Worm (Caenorhabditis elegans): ENCODE measurements around the gene irld-7.
A peak's percentile ranks its signal among the peaks of the same experiment; 100 is the strongest.

The irld-7 gene

DNA sequence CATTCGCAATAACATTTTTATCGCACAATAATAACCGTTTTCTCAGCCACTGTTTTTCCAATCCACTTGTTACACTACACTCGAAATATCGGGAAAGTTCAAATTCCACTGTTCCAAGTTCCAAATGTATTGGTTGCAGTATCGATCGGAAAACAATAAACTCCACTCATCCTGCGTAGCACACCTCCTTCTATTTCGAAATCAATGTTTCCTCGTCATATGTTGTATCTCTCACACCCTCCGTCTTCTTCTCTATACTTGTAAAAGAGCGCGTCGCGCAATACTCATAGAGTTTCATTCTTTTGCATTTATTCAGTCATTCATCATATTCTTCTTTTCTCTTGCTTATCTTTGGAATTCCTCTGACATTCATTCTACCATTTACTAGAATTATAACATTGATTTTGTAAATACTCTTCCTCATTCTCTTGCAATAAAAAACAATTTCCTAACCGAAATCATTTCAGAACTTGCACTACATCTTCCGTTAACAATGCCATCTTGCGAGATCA lies 11.1 kb downstream of the irld-7 start, which contains the start of gene sup-36:
sup-36 (plus strand) TSS at position 462 of the 512 bp plus-strand sequence.
- TF ChIP-seq zip-8 (tag; optimal IDR thresholded peaks at IDR 0.05) (no peak), blmp-1 (tag; optimal IDR thresholded peaks at IDR 0.05) (no peak), mls-2 (tag; optimal IDR thresholded peaks at IDR 0.05) (no peak), hlh-1 (tag; optimal IDR thresholded peaks at IDR 0.05) (peak; percentile 52), ceh-39 (tag; optimal IDR thresholded peaks at IDR 0.05) (peak; percentile 63), elt-1 (tag; optimal IDR thresholded peaks at IDR 0.05; ENCODE audit: borderline replicate concordance, insufficient read depth) (no peak), unc-120 (tag; optimal IDR thresholded peaks at IDR 0.05; ENCODE audit: poor library complexity, severe bottlenecking) (no peak), sptf-1 (tag; optimal IDR thresholded peaks at IDR 0.05) (no peak)

DNA sequence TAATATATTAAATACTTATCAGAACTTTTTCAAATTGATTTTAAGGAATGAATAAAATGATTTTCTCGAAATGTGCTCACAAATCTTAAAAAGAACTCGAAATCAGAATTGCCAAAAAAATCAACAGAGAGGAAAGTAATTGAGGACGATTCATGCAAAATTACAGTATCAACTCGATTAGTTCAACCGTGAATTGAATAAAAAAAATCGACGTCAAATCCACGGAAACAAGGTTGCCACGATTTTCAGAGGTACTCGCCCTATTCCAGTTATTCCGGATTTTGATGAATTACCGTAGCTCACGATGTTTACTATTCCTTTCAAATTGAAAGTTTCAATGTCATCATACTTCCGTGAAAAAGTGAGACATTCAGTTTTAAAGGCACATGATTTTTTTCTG lies 12.2 kb downstream of the irld-7 start, which contains the start of gene F15B10.3:
F15B10.3 (plus strand) TSS at position 301 of the 400 bp plus-strand sequence.
- no peak for TF ChIP-seq ztf-11 (tag; optimal IDR thresholded peaks at IDR 0.05)
- no peak for TF ChIP-seq elt-3 (tag; optimal IDR thresholded peaks at IDR 0.05)
- no peak for TF ChIP-seq lin-13 (tag; optimal IDR thresholded peaks at IDR 0.05)

DNA sequence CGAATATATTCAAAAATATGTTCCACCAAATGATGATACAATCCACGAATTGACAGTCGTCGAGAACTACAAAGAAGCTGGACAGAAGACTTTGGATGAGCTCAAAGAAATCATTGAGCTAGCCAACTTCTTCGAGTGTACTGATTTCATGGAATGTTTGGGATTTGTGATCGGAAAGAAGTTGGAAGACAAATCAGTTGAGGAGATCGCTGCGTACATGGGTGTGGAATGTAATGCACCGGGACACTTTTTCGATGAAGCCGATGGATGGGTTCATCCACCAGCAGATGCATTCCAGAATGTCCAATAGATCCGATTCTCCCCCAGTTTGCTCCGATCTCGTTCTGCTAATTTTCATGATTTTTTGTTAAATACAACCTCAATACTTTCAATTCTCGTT lies 13.4 kb downstream of the irld-7 start:
- TF ChIP-seq cnd-1 (tag; optimal IDR thresholded peaks at IDR 0.05): no peak
- TF ChIP-seq sptf-1 (tag; optimal IDR thresholded peaks at IDR 0.05): no peak
- no peak for TF ChIP-seq M03D4.4 (tag; optimal IDR thresholded peaks at IDR 0.05)
- TF ChIP-seq elt-1 (tag; optimal IDR thresholded peaks at IDR 0.05; ENCODE audit: borderline replicate concordance, insufficient read depth): no peak

DNA sequence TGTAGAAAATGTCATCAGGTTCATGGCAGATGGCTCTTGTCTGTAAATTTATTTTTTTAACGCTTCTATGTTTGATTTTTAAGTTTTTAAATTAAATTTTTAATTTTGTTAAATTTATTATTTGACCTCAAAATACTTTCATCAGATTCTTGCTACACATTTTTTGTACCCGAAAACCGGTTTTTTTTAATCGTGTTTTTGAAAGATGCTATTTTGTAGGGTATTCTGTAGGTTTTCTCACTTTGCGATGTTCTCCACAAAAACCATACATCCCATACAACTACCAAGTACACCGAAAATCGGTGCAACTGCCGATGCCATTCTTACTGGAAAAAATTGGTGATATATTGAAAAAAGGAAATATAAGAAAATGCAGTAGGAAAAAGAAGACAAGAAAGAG lies 15.7 kb downstream of the irld-7 start, which contains the start of gene nstp-2:
nstp-2 (minus strand) TSS at position 326 of the 400 bp plus-strand sequence.
- no peak for TF ChIP-seq nhr-76 (tag; optimal IDR thresholded peaks at IDR 0.05)

DNA sequence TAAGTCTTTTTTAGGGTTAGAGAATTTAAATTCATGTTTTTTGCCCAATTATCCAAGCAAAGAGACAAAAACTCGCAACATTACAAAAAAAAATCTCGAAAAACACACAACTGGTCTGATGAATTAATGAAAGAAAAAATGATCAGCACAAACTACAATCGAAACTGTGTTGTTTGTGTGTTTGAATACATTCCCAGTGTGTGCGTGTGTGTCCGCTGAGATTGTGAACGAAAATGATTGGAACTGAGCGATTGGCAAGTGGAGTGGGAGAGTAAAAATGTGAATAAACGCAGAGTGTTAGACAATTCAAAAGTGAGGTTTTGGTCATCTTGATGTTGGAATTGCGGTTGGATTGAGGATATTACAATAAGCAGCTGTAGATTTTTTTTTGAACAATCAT lies 16.4 kb downstream of the irld-7 start:
- TF ChIP-seq elt-1 (tag; optimal IDR thresholded peaks at IDR 0.05; ENCODE audit: borderline replicate concordance, insufficient read depth) (no peak), mab-5 (tag; optimal IDR thresholded peaks at IDR 0.05) (no peak)

DNA sequence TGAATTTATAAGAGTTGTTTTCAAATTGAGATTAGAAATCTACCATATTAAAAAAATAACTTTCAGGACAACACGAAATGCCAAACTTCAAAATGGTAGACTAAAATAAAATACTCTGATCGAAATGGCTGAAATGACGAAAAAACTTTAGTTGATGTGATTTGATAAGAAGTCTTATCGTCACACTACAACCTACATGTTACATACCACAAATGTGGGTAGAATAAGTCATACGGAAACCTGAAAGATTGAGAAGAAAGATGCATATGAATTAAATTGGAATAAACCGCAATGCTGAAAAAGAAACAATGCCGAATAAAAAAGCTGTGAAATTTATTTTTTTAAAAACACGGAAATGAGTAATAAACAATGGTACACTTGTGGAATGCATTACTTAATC lies 16.9 kb downstream of the irld-7 start:
- no peak for TF ChIP-seq cnd-1 (tag; optimal IDR thresholded peaks at IDR 0.05)
- no peak for TF ChIP-seq nhr-237 (tag; optimal IDR thresholded peaks at IDR 0.05)
- no peak for TF ChIP-seq lsy-2 (tag; optimal IDR thresholded peaks at IDR 0.05)
- TF ChIP-seq nhr-2 (tag; optimal IDR thresholded peaks at IDR 0.05): no peak
- TF ChIP-seq elt-1 (tag; optimal IDR thresholded peaks at IDR 0.05; ENCODE audit: borderline replicate concordance, insufficient read depth): no peak
- no peak for TF ChIP-seq nhr-76 (tag; optimal IDR thresholded peaks at IDR 0.05)
- TF ChIP-seq tbx-8 (GFP tag; optimal IDR thresholded peaks at IDR 0.05): no peak
- no peak for TF ChIP-seq ham-2 (GFP tag; optimal IDR thresholded peaks at IDR 0.05)
- no peak for TF ChIP-seq ces-1 (GFP tag; optimal IDR thresholded peaks at IDR 0.05)
- TF ChIP-seq unc-62 (GFP tag; optimal IDR thresholded peaks at IDR 0.05): no peak
- TF ChIP-seq snpc-4 (tag; optimal IDR thresholded peaks at IDR 0.05): no peak
- no peak for TF ChIP-seq nhr-12 (tag; optimal IDR thresholded peaks at IDR 0.05)
- no peak for TF ChIP-seq blmp-1 (tag; optimal IDR thresholded peaks at IDR 0.05)

DNA sequence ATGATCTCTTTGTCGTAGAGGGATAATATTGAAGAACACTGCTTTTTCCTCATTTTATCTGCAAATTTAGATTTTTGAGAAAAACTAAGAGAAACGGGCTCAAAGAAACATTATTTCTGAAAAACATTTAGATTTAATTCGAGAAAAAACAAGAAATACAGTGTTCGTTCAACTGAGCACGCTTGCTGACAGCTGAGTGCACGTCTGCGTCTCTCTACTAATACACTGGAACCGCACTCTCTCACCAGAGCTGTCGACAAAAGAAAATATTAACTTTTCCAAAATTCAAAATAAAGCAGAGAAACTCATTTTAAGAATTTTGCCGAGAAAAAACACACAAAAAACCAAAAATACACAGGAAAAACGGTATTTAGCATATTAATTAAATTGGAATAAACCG lies 23.1 kb downstream of the irld-7 start, which contains the start of gene drh-1:
drh-1 (minus strand) TSS at position 58 of the 400 bp plus-strand sequence.
- TF ChIP-seq unc-62 (GFP tag; optimal IDR thresholded peaks at IDR 0.05) (no peak), nhr-237 (tag; optimal IDR thresholded peaks at IDR 0.05) (no peak), ham-2 (GFP tag; optimal IDR thresholded peaks at IDR 0.05) (no peak), blmp-1 (tag; optimal IDR thresholded peaks at IDR 0.05) (no peak), ceh-43 (GFP tag; optimal IDR thresholded peaks at IDR 0.05) (no peak), cnd-1 (tag; optimal IDR thresholded peaks at IDR 0.05) (no peak), mep-1 (tag; optimal IDR thresholded peaks at IDR 0.05) (no peak), tbx-8 (GFP tag; optimal IDR thresholded peaks at IDR 0.05) (no peak), elt-3 (tag; optimal IDR thresholded peaks at IDR 0.05) (no peak), elt-1 (tag; optimal IDR thresholded peaks at IDR 0.05; ENCODE audit: borderline replicate concordance, insufficient read depth) (no peak), nhr-12 (tag; optimal IDR thresholded peaks at IDR 0.05) (no peak), unc-39 (tag; optimal IDR thresholded peaks at IDR 0.05) (no peak), lsy-2 (tag; optimal IDR thresholded peaks at IDR 0.05) (no peak), drap-1 (GFP tag; optimal IDR thresholded peaks at IDR 0.05) (no peak), ceh-39 (tag; optimal IDR thresholded peaks at IDR 0.05) (no peak), pha-4 (tag; optimal IDR thresholded peaks at IDR 0.05) (no peak), mls-2 (tag; optimal IDR thresholded peaks at IDR 0.05) (no peak), nhr-76 (tag; optimal IDR thresholded peaks at IDR 0.05) (no peak), snpc-4 (tag; optimal IDR thresholded peaks at IDR 0.05) (no peak), bed-3 (GFP tag; optimal IDR thresholded peaks at IDR 0.05) (no peak)
